Fruit fly (Drosophila melanogaster): ENCODE data around the gene asun.

DNA sequence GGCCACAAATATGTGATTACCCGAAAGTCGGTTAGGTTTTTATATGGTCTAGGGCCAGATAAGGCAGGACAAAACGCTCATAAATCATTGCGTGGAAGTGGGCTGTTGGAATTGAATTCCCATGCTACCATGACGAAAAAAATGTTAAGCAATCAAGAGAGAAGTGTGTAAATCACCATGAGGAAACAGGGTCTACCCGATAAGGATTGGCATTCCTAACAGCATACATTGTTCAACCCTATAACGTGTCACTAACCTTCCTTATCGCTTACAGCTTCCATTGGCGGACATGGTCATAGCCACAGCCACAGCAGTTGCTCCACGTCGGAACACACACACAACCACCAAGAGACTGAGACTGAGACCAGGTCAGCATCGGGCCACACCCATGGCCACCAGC, 44.0 kb downstream of the asun start:
- TF ChIP-seq CG8478 (optimal IDR thresholded peaks at IDR 0.05) (no peak), CTCF (optimal IDR thresholded peaks at IDR 0.05) (no peak)
